Fruit fly (Drosophila melanogaster) whole organism, embryonic: ENCODE measurements around the gene alpha-Man-Ia.

Experiments
- BtbVII ChIP-seq: fragments of 200-800 bp; sonication (Bioruptor generic); optimal IDR thresholded peaks from 3 replicates; lab custom pipeline; 2017; ENCODE audit warnings: missing biosample characterization, mild to moderate bottlenecking, missing genetic modification characterization
- CG10147 ChIP-seq: fragments of 200-800 bp; sonication (Bioruptor generic); optimal IDR thresholded peaks from 2 replicates; lab custom pipeline; 2019; ENCODE audit warnings: missing biosample characterization, mild to moderate bottlenecking, missing genetic modification characterization, moderate library complexity
- CG11398 ChIP-seq: fragments of 200-800 bp; sonication (Bioruptor generic); optimal IDR thresholded peaks from 2 replicates; lab custom pipeline; 2016; ENCODE audit warnings: missing biosample characterization, missing genetic modification characterization
- CG12104 ChIP-seq: fragments of 200-800 bp; sonication (Bioruptor generic); optimal IDR thresholded peaks from 3 replicates; lab custom pipeline; 2016; ENCODE audit warnings: missing biosample characterization, missing genetic modification characterization
- CG13123 ChIP-seq: fragments of 200-800 bp; sonication (Bioruptor generic); optimal IDR thresholded peaks from 2 replicates; lab custom pipeline; 2016; ENCODE audit warnings: missing biosample characterization, missing genetic modification characterization
- CG13424 ChIP-seq: fragments of 200-800 bp; sonication (Bioruptor generic); optimal IDR thresholded peaks from 2 replicates; lab custom pipeline; 2019; ENCODE audit warnings: missing biosample characterization, mild to moderate bottlenecking, missing genetic modification characterization, moderate library complexity
- CG16815 ChIP-seq: fragments of 200-800 bp; sonication (Bioruptor generic); optimal IDR thresholded peaks from 3 replicates; lab custom pipeline; 2017; ENCODE audit warnings: missing biosample characterization, mild to moderate bottlenecking, missing genetic modification characterization
- CG18599 ChIP-seq: fragments of 200-800 bp; sonication (Bioruptor generic); optimal IDR thresholded peaks from 3 replicates; lab custom pipeline; 2017; ENCODE audit warnings: missing biosample characterization, missing genetic modification characterization, mild to moderate bottlenecking, moderate library complexity, missing genetic modification reagents
- CG2120 ChIP-seq: fragments of 200-800 bp; sonication (Bioruptor generic); optimal IDR thresholded peaks from 3 replicates; lab custom pipeline; 2016; ENCODE audit warnings: missing biosample characterization, missing genetic modification characterization
- CG2199 ChIP-seq: fragments of 200-800 bp; sonication (Bioruptor generic); IDR thresholded peaks from 3 replicates; pipeline ENCODE4 v1.3.6; 2022; ENCODE audit warnings: missing biosample characterization, missing genetic modification characterization
- CG32532 ChIP-seq: fragments of 200-800 bp; sonication (Bioruptor generic); IDR thresholded peaks from 2 replicates; pipeline ENCODE4 v1.3.6; 2022; ENCODE audit warnings: missing biosample characterization, missing genetic modification characterization
- CG3281 ChIP-seq: fragments of 200-800 bp; sonication (Bioruptor generic); optimal IDR thresholded peaks from 3 replicates; lab custom pipeline; 2017; ENCODE audit warnings: missing biosample characterization, mild to moderate bottlenecking, missing genetic modification characterization
- CG3995 ChIP-seq: fragments of 200-800 bp; sonication (Bioruptor generic); optimal IDR thresholded peaks from 3 replicates; lab custom pipeline; 2016; ENCODE audit warnings: missing biosample characterization, missing genetic modification characterization
- CG6654 ChIP-seq: fragments of 200-800 bp; sonication (Bioruptor generic); optimal IDR thresholded peaks from 2 replicates; lab custom pipeline; 2017; ENCODE audit warnings: missing biosample characterization, mild to moderate bottlenecking, missing genetic modification characterization
- CG7745 ChIP-seq: fragments of 200-800 bp; sonication (Bioruptor generic); optimal IDR thresholded peaks from 2 replicates; lab custom pipeline; 2018; ENCODE audit warnings: missing biosample characterization, mild to moderate bottlenecking, missing genetic modification characterization, moderate library complexity
- CG8281 ChIP-seq: fragments of 200-800 bp; sonication (Bioruptor generic); optimal IDR thresholded peaks from 2 replicates; lab custom pipeline; 2018; ENCODE audit warnings: missing biosample characterization, mild to moderate bottlenecking, missing genetic modification characterization, moderate library complexity
- CG9876 ChIP-seq: fragments of 200-800 bp; sonication (Bioruptor generic); optimal IDR thresholded peaks from 2 replicates; lab custom pipeline; 2016; ENCODE audit warnings: missing biosample characterization, missing genetic modification characterization
- Deaf1 ChIP-seq: fragments of 200-800 bp; optimal IDR thresholded peaks from 3 replicates; lab custom pipeline; 2019; ENCODE audit warnings: missing biosample characterization, mild to moderate bottlenecking, missing genetic modification characterization, moderate library complexity
- Drgx ChIP-seq: fragments of 200-800 bp; sonication (Bioruptor generic); IDR thresholded peaks from 2 replicates; pipeline ENCODE4 v1.3.6; 2022; ENCODE audit warnings: missing biosample characterization, missing genetic modification characterization
- Ets65A ChIP-seq: fragments of 200-800 bp; sonication (Bioruptor generic); peaks from one replicate; lab custom pipeline; 2016; ENCODE audit warnings: missing biosample characterization, missing genetic modification characterization
- GATAe ChIP-seq: fragments of 200-800 bp; sonication (Bioruptor generic); conservative IDR thresholded peaks from 2 replicates; pipeline ENCODE4 v1.3.6; 2022; ENCODE audit warnings: missing biosample characterization, missing genetic modification characterization
- HLH3B ChIP-seq: fragments of 200-800 bp; sonication (Bioruptor generic); IDR thresholded peaks from 2 replicates; pipeline ENCODE4 v1.3.6; 2022; ENCODE audit warnings: missing biosample characterization, missing genetic modification characterization
- Hey ChIP-seq: fragments of 200-800 bp; sonication (Bioruptor generic); optimal IDR thresholded peaks from 3 replicates; lab custom pipeline; 2018; ENCODE audit warnings: missing biosample characterization, mild to moderate bottlenecking, missing genetic modification characterization
- Hr78 ChIP-seq, 2 experiments: fragments of 200-800 bp in 1 of 2; fragments of >200 bp in 1 of 2; sonication (Bioruptor generic) in 1 of 2; optimal IDR thresholded peaks; 2 replicates each; lab custom pipeline; 2017 to 2019; ENCODE audit warnings: missing biosample characterization in 2 of 2, missing genetic modification characterization in 2 of 2, mild to moderate bottlenecking in 1 of 2, moderate library complexity in 1 of 2
- Med ChIP-seq: fragments of 200-800 bp; sonication (Bioruptor generic); peaks from one replicate; lab custom pipeline; 2016; ENCODE audit warnings: missing biosample characterization, missing genetic modification characterization, mild to moderate bottlenecking, inconsistent platforms, moderate library complexity
- NC2β ChIP-seq: fragments of 200-800 bp; sonication (Bioruptor generic); optimal IDR thresholded peaks from 2 replicates; lab custom pipeline; 2016; ENCODE audit warnings: missing biosample characterization, missing genetic modification characterization
- Pdp1 ChIP-seq, 2 experiments: fragments of 200-800 bp; sonication (Bioruptor generic); optimal IDR thresholded peaks; 3 replicates each; lab custom pipeline; 2016; ENCODE audit warnings: missing biosample characterization in 2 of 2, missing genetic modification characterization in 2 of 2, mild to moderate bottlenecking in 1 of 2, moderate library complexity in 1 of 2
- Rfx ChIP-seq: fragments of 200-800 bp; sonication (Bioruptor generic); IDR thresholded peaks from 2 replicates; pipeline ENCODE4 v1.3.6; 2022; ENCODE audit warnings: missing biosample characterization, missing genetic modification characterization
- Sin3A ChIP-seq: fragments of >200 bp; optimal IDR thresholded peaks from 2 replicates; lab custom pipeline; 2018
- Ssrp ChIP-seq: fragments of 200-800 bp; sonication (Bioruptor generic); optimal IDR thresholded peaks from 2 replicates; lab custom pipeline; 2018; ENCODE audit warnings: missing biosample characterization, mild to moderate bottlenecking, missing genetic modification characterization, moderate library complexity
- Trl ChIP-seq, 3 experiments: fragments of >200 bp in 2 of 3; fragments of 200-800 bp in 1 of 3; sonication (Bioruptor generic) in 1 of 3; optimal IDR thresholded peaks; 2 replicates in 1 of 3; 3 replicates in 2 of 3; lab custom pipeline; 2016 to 2017; ENCODE audit warnings: missing biosample characterization in 1 of 3, missing genetic modification characterization in 1 of 3
- abd-A ChIP-seq: fragments of 200-800 bp; sonication (Bioruptor generic); optimal IDR thresholded peaks from 3 replicates; lab custom pipeline; 2019; ENCODE audit warnings: missing biosample characterization, mild to moderate bottlenecking, missing genetic modification characterization, moderate library complexity
- ara ChIP-seq: fragments of 200-800 bp; sonication (Bioruptor generic); IDR thresholded peaks from 2 replicates; pipeline ENCODE4 v1.3.6; 2022; ENCODE audit warnings: missing biosample characterization, missing genetic modification characterization
- bcd ChIP-seq: fragments of 200-800 bp; sonication (Bioruptor generic); optimal IDR thresholded peaks from 2 replicates; lab custom pipeline; 2017; ENCODE audit warnings: missing biosample characterization, mild to moderate bottlenecking, missing genetic modification characterization
- cg ChIP-seq: fragments of 200-800 bp; sonication (Bioruptor generic); optimal IDR thresholded peaks from 3 replicates; lab custom pipeline; 2019; ENCODE audit warnings: missing biosample characterization, mild to moderate bottlenecking, missing genetic modification characterization, moderate library complexity
- ci ChIP-seq: fragments of 200-800 bp; sonication (Bioruptor generic); IDR thresholded peaks from 3 replicates; pipeline ENCODE4 v1.3.6; 2022; ENCODE audit warnings: missing biosample characterization, missing genetic modification characterization
- corto ChIP-seq: fragments of 200-800 bp; sonication (Bioruptor generic); optimal IDR thresholded peaks from 2 replicates; lab custom pipeline; 2016; ENCODE audit warnings: missing biosample characterization, mild to moderate bottlenecking, missing genetic modification characterization, moderate library complexity
- crol ChIP-seq: fragments of 200-800 bp; sonication (Bioruptor generic); IDR thresholded peaks from 2 replicates; pipeline ENCODE4 v1.3.6; 2022; ENCODE audit warnings: missing biosample characterization, missing genetic modification characterization
- danr ChIP-seq: fragments of 200-800 bp; sonication (Bioruptor generic); IDR thresholded peaks from 2 replicates; pipeline ENCODE4 v1.3.6; 2022; ENCODE audit warnings: missing biosample characterization, missing genetic modification characterization
- grau ChIP-seq: fragments of 200-800 bp; optimal IDR thresholded peaks from 3 replicates; lab custom pipeline; 2019; ENCODE audit warnings: missing biosample characterization, mild to moderate bottlenecking, missing genetic modification characterization, moderate library complexity
- lab ChIP-seq: fragments of 200-800 bp; sonication (Bioruptor generic); optimal IDR thresholded peaks from 3 replicates; lab custom pipeline; 2017; ENCODE audit warnings: missing biosample characterization, missing genetic modification characterization, mild to moderate bottlenecking, moderate library complexity, missing genetic modification reagents
- pnt ChIP-seq: fragments of 200-800 bp; sonication (Bioruptor generic); optimal IDR thresholded peaks from 3 replicates; lab custom pipeline; 2016; ENCODE audit warnings: missing biosample characterization, missing genetic modification characterization
- rib ChIP-seq: fragments of 200-800 bp; sonication (Bioruptor generic); IDR thresholded peaks from 2 replicates; pipeline ENCODE4 v1.3.6; 2022; ENCODE audit warnings: missing biosample characterization, missing genetic modification characterization
- sc ChIP-seq, 3 experiments: fragments of >200 bp in 2 of 3; fragments of 200-800 bp in 1 of 3; sonication (Bioruptor generic) in 1 of 3; optimal IDR thresholded peaks; 2 replicates in 2 of 3; 3 replicates in 1 of 3; lab custom pipeline; 2017; ENCODE audit warnings: mild to moderate bottlenecking in 1 of 3, missing biosample characterization in 1 of 3, missing genetic modification characterization in 1 of 3, missing genetic modification reagents in 1 of 3
- sens ChIP-seq: fragments of 200-800 bp; sonication (Bioruptor generic); peaks from one replicate; lab custom pipeline; 2016; ENCODE audit warnings: missing biosample characterization, missing genetic modification characterization
- tgo ChIP-seq: fragments of 200-800 bp; sonication (Bioruptor generic); IDR thresholded peaks from 3 replicates; pipeline ENCODE4 v1.3.6; 2022; ENCODE audit warnings: missing biosample characterization, missing genetic modification characterization
- usp ChIP-seq: fragments of >200 bp; optimal IDR thresholded peaks from 2 replicates; lab custom pipeline; 2017; ENCODE audit warnings: missing biosample characterization, missing genetic modification characterization
- zfh2 ChIP-seq: fragments of 200-800 bp; sonication (Bioruptor generic); optimal IDR thresholded peaks from 2 replicates; lab custom pipeline; 2016; ENCODE audit warnings: missing biosample characterization, missing genetic modification characterization

The alpha-Man-Ia gene

DNA sequence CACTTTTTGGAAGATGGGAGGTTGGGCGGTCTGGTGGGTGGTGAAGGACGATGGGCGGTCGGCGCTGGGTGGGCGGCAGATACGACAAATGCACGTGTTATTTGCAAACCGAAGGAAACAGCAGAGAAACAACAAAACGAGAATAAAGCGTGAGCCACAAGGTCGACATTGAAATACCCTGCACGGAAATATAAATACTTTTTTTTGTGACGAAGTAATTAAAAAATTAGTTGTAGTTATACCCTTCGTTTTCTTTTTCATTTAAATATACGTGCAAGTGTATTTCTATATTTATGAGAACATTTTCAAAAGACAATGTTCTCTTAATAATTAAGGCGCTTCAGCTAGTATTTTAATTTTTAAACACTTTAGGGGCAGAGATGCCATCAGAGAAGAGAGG, 75.1 kb downstream of the alpha-Man-Ia start (continued):
- no peak for TF ChIP-seq CG16815 (GFP tag; lab: Kevin White, UChicago)
- TF ChIP-seq Drgx = peak; percentile 30; the same call in 1 of the 2 replicates
- TF ChIP-seq Rfx (GFP tag; lab: Robert Waterston, UW) = peak; percentile 44
- no peak for TF ChIP-seq Ets65A (GFP tag; lab: Kevin White, UChicago)
- no peak for TF ChIP-seq CG11398
- TF ChIP-seq usp (GFP tag; lab: Kevin White, UChicago) = no peak
- TF ChIP-seq CG13424 = peak; percentile 4
- no peak for TF ChIP-seq CG6654
- peak; percentile 8 for TF ChIP-seq BtbVII (GFP tag; lab: Kevin White, UChicago)
- peak; percentile 72 for TF ChIP-seq CG2120
- peak; percentile 36 for TF ChIP-seq grau
- TF ChIP-seq CG10147 (GFP tag; lab: Kevin White, UChicago) = peak; percentile 3
- TF ChIP-seq bcd (GFP tag; lab: Kevin White, UChicago) = peak; percentile 22
- TF ChIP-seq CG3281 (GFP tag; lab: Kevin White, UChicago) = peak; percentile 9
- TF ChIP-seq, all 482 proteins: peak for 46

dm6 chrX:10250017-10250416, 75.7 kb downstream of the alpha-Man-Ia start:
- peak; percentile 16 for TF ChIP-seq abd-A (tag; lab: Kevin White, UChicago)
- no peak for TF ChIP-seq ara (GFP tag; lab: Robert Waterston, UW)
- TF ChIP-seq CG8281 (tag; lab: Kevin White, UChicago) = peak; percentile 100
- peak; percentile 42 for TF ChIP-seq Med
- TF ChIP-seq HLH3B (GFP tag; lab: Robert Waterston, UW) = no peak
- peak; percentile 6 for TF ChIP-seq lab (GFP tag; lab: Kevin White, UChicago)
- TF ChIP-seq Ets65A (GFP tag; lab: Kevin White, UChicago) = peak; percentile 53
- TF ChIP-seq Deaf1 (tag; lab: Kevin White, UChicago) = peak; percentile 79
- peak in 1 of 2 experiments; percentile 28 for TF ChIP-seq Trl (optimal IDR thresholded peaks at IDR 0.05; lab: Kevin White, UChicago)
- TF ChIP-seq Trl (GFP tag; optimal IDR thresholded peaks at IDR 0.05; lab: Kevin White, UChicago) = no peak
- peak; percentile 33 for TF ChIP-seq CG3995 (GFP tag; lab: Kevin White, UChicago)
- peak in 1 of 2 experiments; percentile 5 for TF ChIP-seq Pdp1 (GFP tag; optimal IDR thresholded peaks at IDR 0.05; lab: Kevin White, UChicago)
- no peak for TF ChIP-seq tgo (GFP tag; lab: Robert Waterston, UW)
- no peak for TF ChIP-seq GATAe (GFP tag; lab: Robert Waterston, UW)
- 0 out of 2 replicates have a peak, but pooled peaks have one; percentile 33 for TF ChIP-seq rib (GFP tag; lab: Robert Waterston, UW)

DNA sequence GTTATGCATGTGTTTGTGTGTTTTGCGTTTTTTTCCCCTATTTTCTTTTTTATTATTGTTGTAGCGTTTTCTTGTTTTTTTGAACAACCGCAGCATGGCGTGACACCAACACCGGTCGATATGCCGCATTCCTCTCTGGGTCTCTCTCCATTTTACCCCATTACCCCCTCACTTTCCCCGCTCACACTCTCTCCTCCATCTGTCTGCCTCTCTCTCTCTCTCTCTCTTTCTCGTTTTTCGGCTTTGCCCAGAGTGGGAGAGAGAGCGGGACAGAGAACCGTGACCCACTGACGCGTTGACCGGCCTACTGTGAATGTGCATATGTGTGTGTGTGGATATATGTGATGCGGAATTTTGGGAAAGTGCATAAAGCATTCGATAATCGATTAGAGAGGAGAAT, 78.4 kb downstream of the alpha-Man-Ia start:
- TF ChIP-seq Ssrp (tag; lab: Kevin White, UChicago) (no peak), Hey (tag; lab: Kevin White, UChicago) (no peak), CG13123 (GFP tag; lab: Kevin White, UChicago) (no peak), ci (0 out of 3 replicates have a peak, but pooled peaks have one; percentile 34), cg (peak; percentile 51), CG32532 (GFP tag; lab: Robert Waterston, UW) (no peak), CG9876 (GFP tag; lab: Kevin White, UChicago) (no peak), abd-A (tag; lab: Kevin White, UChicago) (peak; percentile 37), Med (peak; percentile 60), sens (GFP tag; lab: Kevin White, UChicago) (peak; percentile 31), grau (no peak), sc (optimal IDR thresholded peaks at IDR 0.05; lab: Kevin White, UChicago) (no peak), sc (GFP tag; optimal IDR thresholded peaks at IDR 0.05; lab: Kevin White, UChicago) (no peak), zfh2 (GFP tag; lab: Kevin White, UChicago) (no peak), NC2β (GFP tag; lab: Kevin White, UChicago) (no peak), corto (no peak), CG18599 (peak; percentile 9), CG7745 (tag; lab: Kevin White, UChicago) (no peak), Sin3A (lab: Kevin White, UChicago) (no peak), CG12104 (GFP tag; lab: Kevin White, UChicago) (no peak), CG2199 (GFP tag; lab: Robert Waterston, UW) (no peak), crol (GFP tag; lab: Robert Waterston, UW) (peak; percentile 93), Hr78 (GFP tag; optimal IDR thresholded peaks at IDR 0.05; lab: Kevin White, UChicago) (peak in 1 of 2 experiments; percentile 61), pnt (GFP tag; lab: Kevin White, UChicago) (no peak), danr (GFP tag; lab: Robert Waterston, UW) (no peak), Trl (optimal IDR thresholded peaks at IDR 0.05; lab: Kevin White, UChicago) (peak; percentile 68 to 69), Trl (GFP tag; optimal IDR thresholded peaks at IDR 0.05; lab: Kevin White, UChicago) (no peak)
